Worm (Caenorhabditis elegans) whole organism, L2 larva: ENCODE data around the gene acr-23.

ENCODE experiments used
- C34F6.9 ChIP-seq: fragments of 150-350 bp; optimal IDR thresholded peaks from 2 replicates; lab custom pipeline; 2014; ENCODE audit warnings: missing biosample characterization, missing genetic modification characterization
- F13H6.1 ChIP-seq: sonication (generic microtip); optimal IDR thresholded peaks from 2 replicates; lab custom pipeline; 2016; ENCODE audit warnings: missing genetic modification characterization, missing compliant biosample characterization
- R02D3.7 ChIP-seq: fragments of 150-350 bp; optimal IDR thresholded peaks from 2 replicates; lab custom pipeline; 2014; ENCODE audit warnings: missing biosample characterization, missing genetic modification characterization
- Y55F3AM.14 ChIP-seq: fragments of 200-800 bp; sonication (Bioruptor generic); optimal IDR thresholded peaks from 2 replicates; lab custom pipeline; 2018; ENCODE audit warnings: mild to moderate bottlenecking, missing genetic modification characterization, missing compliant biosample characterization
- alr-1 ChIP-seq: fragments of 150-350 bp; optimal IDR thresholded peaks from 2 replicates; lab custom pipeline; 2014; ENCODE audit warnings: missing biosample characterization, missing genetic modification characterization
- aly-2 ChIP-seq: fragments of 150-350 bp; optimal IDR thresholded peaks from 2 replicates; lab custom pipeline; 2014; ENCODE audit warnings: missing biosample characterization, missing genetic modification characterization
- ama-1 ChIP-seq: fragments of 150-350 bp; optimal IDR thresholded peaks from 2 replicates; lab custom pipeline; 2018; ENCODE audit warnings: inconsistent platforms
- blmp-1 ChIP-seq: sonication (generic microtip); optimal IDR thresholded peaks from 2 replicates; lab custom pipeline; 2017; ENCODE audit warnings: missing genetic modification characterization, mild to moderate bottlenecking, missing compliant biosample characterization, antibody characterized with exemption, moderate library complexity; ENCODE audit not compliant: insufficient read depth
- ceh-16 ChIP-seq: fragments of 150-350 bp; optimal IDR thresholded peaks from 2 replicates; lab custom pipeline; 2014; ENCODE audit warnings: missing biosample characterization, missing genetic modification characterization
- ceh-82 ChIP-seq: fragments of 150-350 bp; optimal IDR thresholded peaks from 2 replicates; lab custom pipeline; 2014; ENCODE audit warnings: missing biosample characterization, missing genetic modification characterization
- crh-2 ChIP-seq: sonication (generic microtip); optimal IDR thresholded peaks from 2 replicates; lab custom pipeline; 2017; ENCODE audit warnings: missing biosample characterization, missing genetic modification characterization
- dmd-4 ChIP-seq: sonication (generic microtip); optimal IDR thresholded peaks from 2 replicates; lab custom pipeline; 2017; ENCODE audit warnings: missing biosample characterization, missing genetic modification characterization
- egl-27 ChIP-seq: sonication (generic microtip); optimal IDR thresholded peaks from 3 replicates; lab custom pipeline; 2017; ENCODE audit warnings: missing biosample characterization, missing genetic modification reagents, missing genetic modification characterization
- elt-1 ChIP-seq: fragments of 150-350 bp; optimal IDR thresholded peaks from 2 replicates; lab custom pipeline; 2014; ENCODE audit warnings: missing biosample characterization, missing genetic modification characterization
- elt-3 ChIP-seq: sonication (generic microtip); optimal IDR thresholded peaks from 2 replicates; lab custom pipeline; 2017; ENCODE audit warnings: missing biosample characterization, missing genetic modification characterization
- fos-1 ChIP-seq: fragments of 150-350 bp; optimal IDR thresholded peaks from 2 replicates; lab custom pipeline; 2014; ENCODE audit warnings: missing biosample characterization, missing genetic modification characterization
- gmeb-1 ChIP-seq: fragments of 150-350 bp; optimal IDR thresholded peaks from 2 replicates; lab custom pipeline; 2014; ENCODE audit warnings: missing biosample characterization, missing genetic modification characterization
- lin-11 ChIP-seq: fragments of 150-350 bp; sonication (generic microtip); optimal IDR thresholded peaks from 2 replicates; lab custom pipeline; 2014; ENCODE audit warnings: missing biosample characterization, missing genetic modification characterization, inconsistent platforms, mixed read lengths
- lin-13 ChIP-seq: fragments of 150-350 bp; optimal IDR thresholded peaks from 2 replicates; lab custom pipeline; 2014; ENCODE audit warnings: missing biosample characterization, missing genetic modification reagents, missing genetic modification characterization
- lsy-2 ChIP-seq, 2 experiments: fragments of 150-350 bp in 1 of 2; sonication (generic microtip) in 1 of 2; optimal IDR thresholded peaks; 2 replicates each; lab custom pipeline; 2014 to 2017; ENCODE audit warnings: missing biosample characterization in 2 of 2, missing genetic modification characterization in 2 of 2
- mab-5 ChIP-seq: fragments of 150-350 bp; optimal IDR thresholded peaks from 2 replicates; lab custom pipeline; 2014; ENCODE audit warnings: missing biosample characterization, missing genetic modification characterization
- mbf-1 ChIP-seq: sonication (generic microtip); optimal IDR thresholded peaks from 2 replicates; lab custom pipeline; 2017; ENCODE audit warnings: missing biosample characterization, missing genetic modification characterization
- nhr-10 ChIP-seq: sonication (generic microtip); optimal IDR thresholded peaks from 2 replicates; lab custom pipeline; 2017; ENCODE audit warnings: missing biosample characterization, missing genetic modification characterization
- nhr-12 ChIP-seq: fragments of 150-350 bp; optimal IDR thresholded peaks from 2 replicates; lab custom pipeline; 2014; ENCODE audit warnings: missing biosample characterization, missing genetic modification characterization
- nhr-129 ChIP-seq: fragments of 150-350 bp; optimal IDR thresholded peaks from 2 replicates; lab custom pipeline; 2014; ENCODE audit warnings: missing biosample characterization, missing genetic modification characterization
- nhr-21 ChIP-seq: fragments of 150-350 bp; optimal IDR thresholded peaks from 2 replicates; lab custom pipeline; 2014; ENCODE audit warnings: missing biosample characterization, missing genetic modification characterization
- nhr-23 ChIP-seq: fragments of 150-350 bp; optimal IDR thresholded peaks from 2 replicates; lab custom pipeline; 2014; ENCODE audit warnings: missing biosample characterization, missing genetic modification reagents, missing genetic modification characterization
- nhr-237 ChIP-seq: fragments of 150-350 bp; optimal IDR thresholded peaks from 2 replicates; lab custom pipeline; 2014; ENCODE audit warnings: missing biosample characterization, missing genetic modification characterization
- nhr-25 ChIP-seq: fragments of 150-350 bp; sonication (generic microtip); optimal IDR thresholded peaks from 3 replicates; lab custom pipeline; 2014; ENCODE audit warnings: missing biosample characterization, missing genetic modification characterization
- nhr-6 ChIP-seq: fragments of 150-350 bp; optimal IDR thresholded peaks from 2 replicates; lab custom pipeline; 2014; ENCODE audit warnings: missing biosample characterization, missing genetic modification characterization
- nhr-77 ChIP-seq: fragments of 150-350 bp; optimal IDR thresholded peaks from 2 replicates; lab custom pipeline; 2014; ENCODE audit warnings: missing biosample characterization, missing genetic modification characterization
- peb-1 ChIP-seq: fragments of 150-350 bp; optimal IDR thresholded peaks from 2 replicates; lab custom pipeline; 2014; ENCODE audit warnings: missing biosample characterization, missing genetic modification characterization
- sem-4 ChIP-seq: fragments of 150-350 bp; optimal IDR thresholded peaks from 2 replicates; lab custom pipeline; 2014; ENCODE audit warnings: missing biosample characterization, missing genetic modification reagents, missing genetic modification characterization
- skn-1 ChIP-seq: sonication (generic microtip); optimal IDR thresholded peaks from 2 replicates; lab custom pipeline; 2017; ENCODE audit warnings: missing biosample characterization, missing genetic modification characterization
- sma-3 ChIP-seq: sonication (generic microtip); optimal IDR thresholded peaks from 2 replicates; lab custom pipeline; 2016; ENCODE audit warnings: missing genetic modification reagents, missing genetic modification characterization, missing compliant biosample characterization
- sma-9 ChIP-seq, 2 experiments: fragments of 150-350 bp in 1 of 2; sonication (generic microtip) in 1 of 2; optimal IDR thresholded peaks; 2 replicates each; lab custom pipeline; 2014 to 2016; ENCODE audit warnings: missing genetic modification characterization in 2 of 2, mild to moderate bottlenecking in 1 of 2, missing biosample characterization in 1 of 2, missing compliant biosample characterization in 1 of 2, missing genetic modification reagents in 1 of 2, moderate library complexity in 1 of 2
- snpc-4 ChIP-seq: fragments of 150-350 bp; optimal IDR thresholded peaks from 2 replicates; lab custom pipeline; 2014; ENCODE audit warnings: missing biosample characterization, missing genetic modification characterization
- unc-39 ChIP-seq: fragments of 150-350 bp; optimal IDR thresholded peaks from 2 replicates; lab custom pipeline; 2014; ENCODE audit warnings: missing biosample characterization, missing genetic modification characterization
- unc-55 ChIP-seq: fragments of 150-350 bp; sonication (generic microtip); optimal IDR thresholded peaks from 3 replicates; lab custom pipeline; 2014; ENCODE audit warnings: missing biosample characterization, missing genetic modification reagents, missing genetic modification characterization
- unc-62 ChIP-seq: fragments of 150-350 bp; optimal IDR thresholded peaks from 2 replicates; lab custom pipeline; 2014; ENCODE audit warnings: missing biosample characterization, missing genetic modification reagents, missing genetic modification characterization
- zag-1 ChIP-seq: fragments of 150-350 bp; optimal IDR thresholded peaks from 2 replicates; lab custom pipeline; 2014; ENCODE audit warnings: missing biosample characterization, missing genetic modification characterization
- ztf-1 ChIP-seq: fragments of 200-800 bp; sonication (Bioruptor generic); conservative IDR thresholded peaks from 2 replicates; pipeline ENCODE4 v1.3.6; 2022; ENCODE audit warnings: missing genetic modification characterization, missing compliant biosample characterization
- ztf-11 ChIP-seq: sonication (generic microtip); optimal IDR thresholded peaks from 2 replicates; lab custom pipeline; 2017; ENCODE audit warnings: missing biosample characterization, missing genetic modification characterization
- ztf-4 ChIP-seq: fragments of 150-350 bp; optimal IDR thresholded peaks from 2 replicates; lab custom pipeline; 2014; ENCODE audit warnings: missing biosample characterization, missing genetic modification characterization

The acr-23 gene

DNA sequence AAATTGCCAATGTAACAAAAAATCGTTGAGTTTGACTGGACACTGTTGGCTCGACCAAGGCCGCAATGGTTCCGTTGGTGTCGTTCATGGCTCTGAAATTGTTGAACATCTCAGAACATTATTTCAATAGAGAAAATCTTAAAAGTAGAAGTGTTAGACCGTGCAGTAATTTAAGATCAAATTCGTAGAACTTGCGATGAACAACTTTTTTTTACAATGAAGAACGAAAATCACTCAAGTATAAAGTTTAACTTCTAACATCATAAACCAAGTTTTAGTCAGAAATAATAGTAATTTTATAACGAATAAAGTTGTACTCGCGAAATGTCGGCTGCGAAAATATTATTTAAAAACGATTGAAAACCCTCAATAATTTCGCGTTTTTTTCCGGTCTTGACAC, 22.3 kb downstream of the acr-23 start, which contains the start of gene srx-41:
TSS of gene srx-41 (minus strand) at position 101 of the 400 bp plus-strand sequence.
- TF ChIP-seq snpc-4 (tag; lab: Kevin White, UChicago) (no peak), sma-9 (GFP tag; optimal IDR thresholded peaks at IDR 0.05; lab: Kevin White, UChicago) (no peak), sma-9 (tag; optimal IDR thresholded peaks at IDR 0.05; lab: Kevin White, UChicago) (no peak), sma-3 (GFP tag; lab: Kevin White, UChicago) (no peak), ztf-1 (GFP tag; lab: Robert Waterston, UW) (no peak), ama-1 (lab: Kevin White, UChicago) (no peak), nhr-23 (no peak), sem-4 (no peak), nhr-10 (no peak), lin-11 (tag; lab: Kevin White, UChicago) (no peak), zag-1 (no peak), egl-27 (tag; lab: Kevin White, UChicago) (no peak), mbf-1 (tag; lab: Kevin White, UChicago) (no peak), nhr-6 (tag; lab: Kevin White, UChicago) (no peak), elt-1 (tag; lab: Kevin White, UChicago) (no peak), aly-2 (tag; lab: Kevin White, UChicago) (no peak)

DNA sequence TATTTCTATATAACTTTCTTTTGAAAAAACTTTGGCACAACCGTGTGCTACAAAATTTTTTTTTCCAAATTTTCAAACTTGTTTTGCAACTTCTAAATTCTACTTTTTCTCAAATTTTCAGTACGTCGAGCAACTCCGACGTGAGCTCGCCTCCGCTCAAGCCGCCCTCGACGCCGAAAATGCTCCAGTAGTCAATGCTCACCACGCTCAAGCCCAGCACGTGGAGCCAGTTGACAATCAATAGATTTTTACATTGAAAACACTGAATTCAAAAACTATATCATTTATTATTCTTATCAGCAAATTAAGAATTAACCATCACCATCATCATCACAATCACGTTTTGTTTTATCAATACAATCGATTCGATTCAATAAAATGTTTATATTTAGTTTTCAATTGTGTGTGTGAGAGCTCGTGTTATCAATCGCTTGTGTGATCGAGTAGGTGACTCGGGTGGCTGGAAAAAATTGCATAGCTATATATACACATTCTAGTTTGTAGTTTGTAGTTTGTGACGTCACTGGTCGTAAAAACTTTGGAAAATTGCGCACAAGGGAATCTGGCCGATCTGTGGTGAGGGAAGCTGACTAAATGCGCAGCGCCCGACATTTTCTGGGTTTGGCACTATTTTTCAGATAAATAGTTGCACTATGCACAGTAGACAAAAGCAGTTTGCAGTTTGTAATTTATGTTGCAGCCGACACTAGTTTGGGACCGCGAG, 24.9 kb downstream of the acr-23 start:
- TF ChIP-seq ama-1 (lab: Kevin White, UChicago) (peak; percentile 22), zag-1 (no peak), lin-13 (GFP tag; lab: Kevin White, UChicago) (peak; percentile 12), nhr-6 (tag; lab: Kevin White, UChicago) (no peak), sma-9 (GFP tag; optimal IDR thresholded peaks at IDR 0.05; lab: Kevin White, UChicago) (peak; percentile 50), sma-9 (tag; optimal IDR thresholded peaks at IDR 0.05; lab: Kevin White, UChicago) (no peak), sma-3 (GFP tag; lab: Kevin White, UChicago) (peak; percentile 3), nhr-10 (no peak), unc-55 (GFP tag; lab: Kevin White, UChicago) (no peak), nhr-23 (no peak), unc-39 (tag; lab: Kevin White, UChicago) (no peak), elt-1 (tag; lab: Kevin White, UChicago) (no peak), ztf-11 (tag; lab: Kevin White, UChicago) (no peak), mab-5 (tag; lab: Kevin White, UChicago) (no peak), lsy-2 (tag; optimal IDR thresholded peaks at IDR 0.05; lab: Kevin White, UChicago) (no peak), nhr-129 (tag; lab: Kevin White, UChicago) (peak; percentile 24), nhr-12 (tag; lab: Kevin White, UChicago) (no peak), skn-1 (tag; lab: Kevin White, UChicago) (peak; percentile 19), R02D3.7 (tag; lab: Kevin White, UChicago) (no peak), C34F6.9 (no peak), crh-2 (tag; lab: Kevin White, UChicago) (peak; percentile 57), fos-1 (tag; lab: Kevin White, UChicago) (peak; percentile 75), gmeb-1 (tag; lab: Kevin White, UChicago) (peak; percentile 18), nhr-77 (tag; lab: Kevin White, UChicago) (no peak), sem-4 (no peak), aly-2 (tag; lab: Kevin White, UChicago) (no peak), nhr-25 (tag; lab: Kevin White, UChicago) (no peak), ceh-16 (no peak), egl-27 (tag; lab: Kevin White, UChicago) (no peak), lin-11 (tag; lab: Kevin White, UChicago) (no peak), peb-1 (tag; lab: Kevin White, UChicago) (no peak), nhr-21 (tag; lab: Kevin White, UChicago) (peak; percentile 4), ceh-82 (tag; lab: Kevin White, UChicago) (no peak), elt-3 (tag; lab: Kevin White, UChicago) (no peak), alr-1 (no peak), blmp-1 (no peak), F13H6.1 (tag; lab: Kevin White, UChicago) (peak; percentile 42), snpc-4 (tag; lab: Kevin White, UChicago) (no peak), dmd-4 (tag; lab: Kevin White, UChicago) (no peak), unc-62 (GFP tag; lab: Kevin White, UChicago) (no peak), nhr-237 (tag; lab: Kevin White, UChicago) (no peak), ztf-4 (tag; lab: Kevin White, UChicago) (no peak), Y55F3AM.14 (GFP tag; lab: Kevin White, UChicago) (no peak)
